Worm (Caenorhabditis elegans): Measurements from ENCODE around the gene Y7A5A.13.

- TF ChIP-seq ama-1 (optimal IDR thresholded peaks at IDR 0.05) (no peak), pes-1 (GFP tag; IDR thresholded peaks at IDR 0.05) (peak; percentile 96), F13C5.2 (tag; optimal IDR thresholded peaks at IDR 0.05) (peak; percentile 93), B0310.2 (tag; optimal IDR thresholded peaks at IDR 0.05) (peak; percentile 87), aly-1 (tag; optimal IDR thresholded peaks at IDR 0.05) (peak; percentile 89), hmbx-1 (tag; optimal IDR thresholded peaks at IDR 0.05) (peak; percentile 59), scrt-1 (GFP tag; IDR thresholded peaks at IDR 0.05) (peak; percentile 96), ceh-36 (tag; optimal IDR thresholded peaks at IDR 0.05) (peak; percentile 87)
Observed at ce11 chrX:15741852-15742251, 31.8 kb upstream of the Y7A5A.13 start.

Data from whole organism, early embryonic.